Worm (Caenorhabditis elegans) whole organism, mixed stage, embryonic: ENCODE data around the gene ZK666.15.

Experiments
- blmp-1 ChIP-seq: fragments of 150-350 bp; optimal IDR thresholded peaks from 2 replicates; lab custom pipeline; 2014; ENCODE audit warnings: missing biosample characterization, missing genetic modification characterization
- ceh-83 ChIP-seq: fragments of 200-800 bp; sonication (Bioruptor generic); optimal IDR thresholded peaks from 2 replicates; lab custom pipeline; 2018; ENCODE audit warnings: mild to moderate bottlenecking, missing genetic modification characterization, missing compliant biosample characterization
- ces-1 ChIP-seq: fragments of 150-350 bp; optimal IDR thresholded peaks from 2 replicates; lab custom pipeline; 2014; ENCODE audit warnings: missing biosample characterization, missing genetic modification reagents, missing genetic modification characterization
- elt-1 ChIP-seq: sonication (generic microtip); optimal IDR thresholded peaks from 2 replicates; lab custom pipeline; 2017; ENCODE audit warnings: missing genetic modification characterization, mild to moderate bottlenecking, missing compliant biosample characterization, antibody characterized with exemption, moderate library complexity, borderline replicate concordance; ENCODE audit not compliant: insufficient read depth
- elt-3 ChIP-seq: fragments of 150-350 bp; optimal IDR thresholded peaks from 2 replicates; lab custom pipeline; 2014; ENCODE audit warnings: missing biosample characterization, missing genetic modification characterization
- lsy-2 ChIP-seq: fragments of 150-350 bp; optimal IDR thresholded peaks from 2 replicates; lab custom pipeline; 2014; ENCODE audit warnings: missing biosample characterization, missing genetic modification characterization
- nhr-76 ChIP-seq: sonication (generic microtip); optimal IDR thresholded peaks from 2 replicates; lab custom pipeline; 2017; ENCODE audit warnings: missing biosample characterization, missing genetic modification characterization
- pha-4 ChIP-seq: fragments of 150-350 bp; optimal IDR thresholded peaks from 2 replicates; lab custom pipeline; 2018; ENCODE audit warnings: missing biosample characterization, missing genetic modification reagents, missing genetic modification characterization
- snpc-4 ChIP-seq: fragments of 150-350 bp; optimal IDR thresholded peaks from 2 replicates; lab custom pipeline; 2014; ENCODE audit warnings: missing biosample characterization, missing genetic modification characterization
- unc-62 ChIP-seq: fragments of 150-350 bp; optimal IDR thresholded peaks from 2 replicates; lab custom pipeline; 2014; ENCODE audit warnings: missing biosample characterization, missing genetic modification reagents, missing genetic modification characterization
- zip-8 ChIP-seq: fragments of 150-350 bp; optimal IDR thresholded peaks from 2 replicates; lab custom pipeline; 2014; ENCODE audit warnings: missing biosample characterization, missing genetic modification characterization

ce11 chrII:10485640-10486039 is 1.2 kb upstream of the ZK666.15 start:
- TF ChIP-seq zip-8 (tag; lab: Kevin White, UChicago) (no peak), unc-62 (GFP tag; lab: Kevin White, UChicago) (no peak), nhr-76 (tag; lab: Kevin White, UChicago) (no peak), ces-1 (no peak), lsy-2 (tag; lab: Kevin White, UChicago) (no peak), elt-1 (tag; lab: Kevin White, UChicago) (no peak), blmp-1 (tag; lab: Kevin White, UChicago) (no peak), snpc-4 (tag; lab: Kevin White, UChicago) (no peak), ceh-83 (GFP tag; lab: Kevin White, UChicago) (no peak), elt-3 (tag; lab: Kevin White, UChicago) (no peak), pha-4 (tag; lab: Kevin White, UChicago) (no peak)
